Worm (Caenorhabditis elegans): ENCODE results near the gene F27B3.6.

DNA sequence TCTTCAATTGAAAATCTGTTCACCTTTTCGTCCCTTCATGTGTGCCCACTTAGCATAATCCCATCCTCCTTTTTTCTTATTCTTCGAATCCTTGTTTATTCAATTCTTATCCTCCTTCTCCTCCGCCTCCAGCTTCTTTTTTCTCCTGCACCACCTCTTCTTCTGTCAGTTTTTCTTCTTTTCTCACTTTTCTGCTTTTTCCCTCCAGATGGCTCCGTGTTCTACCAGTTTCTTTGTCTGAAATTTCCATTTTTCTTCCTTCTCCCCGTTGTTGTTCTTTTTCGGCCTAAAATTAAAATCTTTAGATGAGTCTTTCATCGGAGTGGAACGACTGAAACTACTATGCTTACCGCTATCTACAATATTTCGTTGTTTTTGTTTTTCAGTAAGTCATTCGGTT, 3.2 kb upstream of the F27B3.6 start, which contains the start of gene acr-21:
- no peak for TF ChIP-seq madf-6 (GFP tag; IDR thresholded peaks at IDR 0.05)
- no peak for TF ChIP-seq xnd-1 (tag; optimal IDR thresholded peaks at IDR 0.05)
- TF ChIP-seq B0336.3 (GFP tag; IDR thresholded peaks at IDR 0.05): no peak
- TF ChIP-seq mcd-1 (GFP tag; IDR thresholded peaks at IDR 0.05): no peak
- no peak for TF ChIP-seq Y53F4B.3 (GFP tag; IDR thresholded peaks at IDR 0.05)
- TF ChIP-seq efl-1 (GFP tag; optimal IDR thresholded peaks at IDR 0.05): no peak
- no peak for TF ChIP-seq Y79H2A.3 (GFP tag; conservative IDR thresholded peaks at IDR 0.05)

Measured in whole organism, young adult.